Fruit fly (Drosophila melanogaster): ENCODE results near the gene CG1113.

- TF ChIP-seq CG15710 (tag; optimal IDR thresholded peaks at IDR 0.05) = peak; percentile 90
- TF ChIP-seq CG10348 (GFP tag; IDR thresholded peaks at IDR 0.05) = peak; percentile 77
- peak; percentile 92 for TF ChIP-seq CG8301 (tag; optimal IDR thresholded peaks at IDR 0.05)
- TF ChIP-seq Snoo (tag; optimal IDR thresholded peaks at IDR 0.05) = peak; percentile 76
- TF ChIP-seq Ets98B (GFP tag; IDR thresholded peaks at IDR 0.05) = peak; percentile 95
Observed at dm6 chr3R:5209481-5209880, 43.5 kb upstream of the CG1113 start.

All from whole organism, pupa.